Worm (Caenorhabditis elegans) whole organism, young adult: ENCODE results near the gene ugt-37.

ENCODE experiments used
- C17E4.6 ChIP-seq: fragments of 200-800 bp; sonication (Bioruptor generic); IDR thresholded peaks from 2 replicates; pipeline ENCODE4 v1.3.6; 2022; ENCODE audit warnings: missing genetic modification reagents, missing genetic modification characterization, missing compliant biosample characterization
- F23B12.7 ChIP-seq: sonication (generic microtip); optimal IDR thresholded peaks from 2 replicates; lab custom pipeline; 2017; ENCODE audit warnings: missing genetic modification characterization, mild to moderate bottlenecking, missing compliant biosample characterization, antibody characterized with exemption, moderate library complexity; ENCODE audit not compliant: insufficient read depth
- F49E8.2 ChIP-seq: sonication (generic microtip); optimal IDR thresholded peaks from 3 replicates; lab custom pipeline; 2017; ENCODE audit warnings: missing genetic modification characterization, mild to moderate bottlenecking, missing compliant biosample characterization, antibody characterized with exemption, moderate library complexity; ENCODE audit not compliant: insufficient read depth
- F57A8.1 ChIP-seq: fragments of 200-800 bp; sonication (Bioruptor generic); optimal IDR thresholded peaks from 2 replicates; lab custom pipeline; 2018; ENCODE audit warnings: mild to moderate bottlenecking, missing genetic modification characterization, moderate library complexity, missing compliant biosample characterization
- F57C9.4 ChIP-seq: sonication (generic microtip); optimal IDR thresholded peaks from 2 replicates; lab custom pipeline; 2017; ENCODE audit warnings: mild to moderate bottlenecking, missing genetic modification characterization, missing compliant biosample characterization
- T07F8.4 ChIP-seq: sonication (generic microtip); optimal IDR thresholded peaks from 2 replicates; lab custom pipeline; 2016; ENCODE audit warnings: mild to moderate bottlenecking, missing genetic modification characterization, moderate library complexity, missing compliant biosample characterization
- Y53G8AR.9 ChIP-seq: fragments of 200-800 bp; sonication (Bioruptor generic); conservative IDR thresholded peaks from 2 replicates; pipeline ENCODE4 v1.3.6; 2022; ENCODE audit warnings: missing genetic modification reagents, missing genetic modification characterization, missing compliant biosample characterization
- Y67H2A.10 ChIP-seq: fragments of 200-800 bp; sonication (Bioruptor generic); conservative IDR thresholded peaks from 2 replicates; pipeline ENCODE4 v1.3.6; 2022; ENCODE audit warnings: missing genetic modification reagents, missing genetic modification characterization, missing compliant biosample characterization
- Y95B8A.8 ChIP-seq: fragments of 200-800 bp; sonication (Bioruptor generic); IDR thresholded peaks from 2 replicates; pipeline ENCODE4 v1.3.6; 2022; ENCODE audit warnings: missing genetic modification reagents, missing genetic modification characterization, missing compliant biosample characterization
- ZK185.1 ChIP-seq: sonication (generic microtip); optimal IDR thresholded peaks from 2 replicates; lab custom pipeline; 2016; ENCODE audit warnings: mild to moderate bottlenecking, missing genetic modification characterization, missing compliant biosample characterization; ENCODE audit not compliant: poor library complexity, severe bottlenecking
- ama-1 ChIP-seq, 3 experiments: fragments of 150-350 bp in 1 of 3; sonication (generic microtip) in 2 of 3; optimal IDR thresholded peaks; 2 replicates each; lab custom pipeline; 2014 to 2018; ENCODE audit warnings: missing biosample characterization in 2 of 3, missing genetic modification characterization in 2 of 3, missing genetic modification reagents in 2 of 3
- aptf-3 ChIP-seq: fragments of 200-800 bp; sonication (Bioruptor generic); IDR thresholded peaks from 2 replicates; pipeline ENCODE4 v1.3.6; 2022; ENCODE audit warnings: missing genetic modification characterization, missing compliant biosample characterization
- atf-7 ChIP-seq: sonication (generic microtip); optimal IDR thresholded peaks from 2 replicates; lab custom pipeline; 2017; ENCODE audit warnings: mild to moderate bottlenecking, missing genetic modification characterization, missing compliant biosample characterization
- athp-1 ChIP-seq: sonication (generic microtip); optimal IDR thresholded peaks from 2 replicates; lab custom pipeline; 2017; ENCODE audit warnings: mild to moderate bottlenecking, missing genetic modification characterization, missing compliant biosample characterization
- bed-1 ChIP-seq: fragments of 200-800 bp; sonication (Bioruptor generic); IDR thresholded peaks from 2 replicates; pipeline ENCODE4 v1.3.6; 2022; ENCODE audit warnings: missing genetic modification reagents, missing genetic modification characterization, missing compliant biosample characterization
- ceh-100 ChIP-seq: fragments of 200-800 bp; sonication (Bioruptor generic); IDR thresholded peaks from 2 replicates; pipeline ENCODE4 v1.3.6; 2022; ENCODE audit warnings: missing genetic modification reagents, missing genetic modification characterization, missing compliant biosample characterization
- ceh-40 ChIP-seq: fragments of 200-800 bp; sonication (Bioruptor generic); IDR thresholded peaks from 2 replicates; pipeline ENCODE4 v1.3.6; 2022; ENCODE audit warnings: missing genetic modification characterization, missing compliant biosample characterization
- dox-1 ChIP-seq: fragments of 200-800 bp; sonication (Bioruptor generic); IDR thresholded peaks from 2 replicates; pipeline ENCODE4 v1.3.6; 2022; ENCODE audit warnings: missing genetic modification reagents, missing genetic modification characterization, missing compliant biosample characterization
- dpff-1 ChIP-seq: sonication (generic microtip); optimal IDR thresholded peaks from 2 replicates; lab custom pipeline; 2017; ENCODE audit warnings: mild to moderate bottlenecking, missing genetic modification characterization, missing compliant biosample characterization
- egl-44 ChIP-seq: fragments of 200-800 bp; sonication (Bioruptor generic); IDR thresholded peaks from 2 replicates; pipeline ENCODE4 v1.3.6; 2022; ENCODE audit warnings: missing genetic modification reagents, missing genetic modification characterization, missing compliant biosample characterization
- ekl-4 ChIP-seq: fragments of 200-800 bp; sonication (Bioruptor generic); IDR thresholded peaks from 2 replicates; pipeline ENCODE4 v1.3.6; 2022; ENCODE audit warnings: missing genetic modification reagents, missing genetic modification characterization, missing compliant biosample characterization
- gei-17 ChIP-seq: fragments of 200-800 bp; sonication (Bioruptor generic); optimal IDR thresholded peaks from 2 replicates; lab custom pipeline; 2018; ENCODE audit warnings: mild to moderate bottlenecking, missing genetic modification characterization, missing compliant biosample characterization
- hmg-1.2 ChIP-seq: fragments of 200-800 bp; sonication (Bioruptor generic); IDR thresholded peaks from 2 replicates; pipeline ENCODE4 v1.3.6; 2022; ENCODE audit warnings: missing genetic modification reagents, missing genetic modification characterization, missing compliant biosample characterization
- hmg-20 ChIP-seq: fragments of 200-800 bp; sonication (Bioruptor generic); IDR thresholded peaks from 2 replicates; pipeline ENCODE4 v1.3.6; 2022; ENCODE audit warnings: missing genetic modification reagents, missing genetic modification characterization, missing compliant biosample characterization
- lin-26 ChIP-seq: fragments of 200-800 bp; sonication (Bioruptor generic); IDR thresholded peaks from 2 replicates; pipeline ENCODE4 v1.3.6; 2022; ENCODE audit warnings: missing genetic modification reagents, missing genetic modification characterization, missing compliant biosample characterization
- madf-10 ChIP-seq: sonication (generic microtip); optimal IDR thresholded peaks from 2 replicates; lab custom pipeline; 2016; ENCODE audit warnings: mild to moderate bottlenecking, missing genetic modification characterization, missing compliant biosample characterization
- mel-28 ChIP-seq: sonication (generic microtip); optimal IDR thresholded peaks from 2 replicates; lab custom pipeline; 2016; ENCODE audit warnings: borderline replicate concordance, mild to moderate bottlenecking, missing genetic modification characterization, missing compliant biosample characterization
- nhr-179 ChIP-seq: sonication (generic microtip); optimal IDR thresholded peaks from 2 replicates; lab custom pipeline; 2016; ENCODE audit warnings: mild to moderate bottlenecking, missing genetic modification characterization, missing compliant biosample characterization
- snpc-1.3 ChIP-seq: sonication (generic microtip); optimal IDR thresholded peaks from 2 replicates; lab custom pipeline; 2017; ENCODE audit warnings: missing genetic modification characterization, mild to moderate bottlenecking, missing compliant biosample characterization, antibody characterized with exemption, moderate library complexity, missing genotype, missing genetic modification reagents; ENCODE audit not compliant: insufficient read depth
- snpc-4 ChIP-seq, 5 experiments: fragments of 150-350 bp in 1 of 5; sonication (generic microtip) in 4 of 5; optimal IDR thresholded peaks; 2 replicates each; lab custom pipeline; 2014 to 2018; ENCODE audit warnings: missing genetic modification characterization in 5 of 5, missing biosample characterization in 3 of 5, antibody characterized with exemption in 2 of 5, mild to moderate bottlenecking in 2 of 5, missing compliant biosample characterization in 2 of 5, missing genotype in 2 of 5, moderate library complexity in 2 of 5, missing genetic modification reagents in 1 of 5

The ugt-37 gene

ce11 chrV:7140368-7140767 is 4.8 kb downstream of the ugt-37 start:
- peak; percentile 42 for TF ChIP-seq atf-7 (tag; lab: Kevin White, UChicago)
- no peak for TF ChIP-seq hmg-1.2 (GFP tag; lab: Robert Waterston, UW)
- TF ChIP-seq madf-10 (tag; lab: Kevin White, UChicago), result no peak
- TF ChIP-seq Y95B8A.8 (GFP tag; lab: Robert Waterston, UW), result no peak
- TF ChIP-seq ekl-4 (GFP tag; lab: Robert Waterston, UW), result no peak
- no peak for TF ChIP-seq C17E4.6 (GFP tag; lab: Robert Waterston, UW)
- TF ChIP-seq Y53G8AR.9, result no peak

ce11 chrV:7138320-7138719 is 6.8 kb downstream of the ugt-37 start, which contains the start of gene str-112:
Gene str-112, minus strand, starts transcription at chrV:7138420.
- TF ChIP-seq F57A8.1 (GFP tag; lab: Kevin White, UChicago) (no peak), lin-26 (GFP tag; lab: Robert Waterston, UW) (no peak)

ce11 chrV:7136859-7137258 is 8.3 kb downstream of the ugt-37 start:
- TF ChIP-seq gei-17, result no peak

- no peak for TF ChIP-seq snpc-1.3 (tag; lab: Kevin White, UChicago)
- no peak for TF ChIP-seq egl-44 (GFP tag; lab: Robert Waterston, UW)
- no peak for TF ChIP-seq dox-1 (GFP tag; lab: Robert Waterston, UW)
- no peak for TF ChIP-seq aptf-3 (GFP tag; lab: Robert Waterston, UW)
- TF ChIP-seq athp-1, result no peak
- no peak for TF ChIP-seq mel-28 (tag; lab: Kevin White, UChicago)
- TF ChIP-seq Y53G8AR.9, result no peak
- no peak for TF ChIP-seq Y67H2A.10 (GFP tag; lab: Robert Waterston, UW)
- no peak for TF ChIP-seq dpff-1 (tag; lab: Kevin White, UChicago)
- TF ChIP-seq C17E4.6 (GFP tag; lab: Robert Waterston, UW), result no peak
- no peak for TF ChIP-seq hmg-20 (GFP tag; lab: Robert Waterston, UW)
- no peak for TF ChIP-seq F23B12.7 (tag; lab: Kevin White, UChicago)
- TF ChIP-seq nhr-179, result no peak
- TF ChIP-seq F49E8.2 (tag; lab: Kevin White, UChicago), result no peak
- TF ChIP-seq T07F8.4 (tag; lab: Kevin White, UChicago), result no peak
- TF ChIP-seq ceh-40 (GFP tag; lab: Robert Waterston, UW), result no peak
- TF ChIP-seq ZK185.1, result no peak
- TF ChIP-seq bed-1 (GFP tag; lab: Robert Waterston, UW), result no peak
Observed at ce11 chrV:7133963-7134362, 11.2 kb downstream of the ugt-37 start, which contains the start of gene F10D2.16. Gene F10D2.16, plus strand, starts transcription at chrV:7134263.

ce11 chrV:7132248-7132647 is 12.9 kb downstream of the ugt-37 start, which contains the start of gene sre-10:
Gene sre-10, plus strand, starts transcription at chrV:7132548.
- no peak for TF ChIP-seq ama-1 (optimal IDR thresholded peaks at IDR 0.05; lab: Kevin White, UChicago)
- TF ChIP-seq ama-1 (GFP tag; optimal IDR thresholded peaks at IDR 0.05; lab: Kevin White, UChicago), result no peak
- TF ChIP-seq ceh-100, result no peak
- no peak for TF ChIP-seq F57C9.4 (tag; lab: Kevin White, UChicago)
- TF ChIP-seq snpc-4 (GFP tag; optimal IDR thresholded peaks at IDR 0.05; lab: Kevin White, UChicago), result no peak
- no peak for TF ChIP-seq snpc-4 (tag; optimal IDR thresholded peaks at IDR 0.05; lab: Kevin White, UChicago)
